Fruit fly (Drosophila melanogaster): ENCODE measurements around the gene FoxK.

DNA sequence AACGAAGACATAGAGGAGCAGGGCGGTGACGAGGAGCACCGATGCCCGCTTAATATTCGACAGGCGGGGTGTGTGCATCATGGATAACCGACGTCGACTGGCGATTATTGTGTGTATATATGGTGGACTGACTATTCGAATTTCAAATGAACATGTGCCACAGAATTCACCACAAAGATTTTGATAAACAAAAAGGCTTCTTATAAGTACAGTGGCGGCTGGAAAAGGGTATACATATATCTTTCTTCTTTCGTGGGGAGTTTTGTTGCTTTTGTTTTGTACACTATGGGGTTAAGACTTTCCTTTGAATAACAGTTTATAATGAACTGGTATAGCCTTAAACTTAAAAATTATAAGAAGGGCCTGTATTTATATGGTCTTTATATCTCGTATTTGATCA lies 50.8 kb downstream of the FoxK start, which contains the start of gene CG6310:
- no peak for TF ChIP-seq CG17806 (tag; optimal IDR thresholded peaks at IDR 0.05)
- TF ChIP-seq CG13204 (GFP tag; optimal IDR thresholded peaks at IDR 0.05): no peak
- no peak for TF ChIP-seq fd96Ca (GFP tag; IDR thresholded peaks at IDR 0.05)
- no peak for TF ChIP-seq rn (GFP tag; IDR thresholded peaks at IDR 0.05)
- TF ChIP-seq CG8301 (tag; optimal IDR thresholded peaks at IDR 0.05): no peak
- no peak for TF ChIP-seq CG34367 (tag; optimal IDR thresholded peaks at IDR 0.05)
- TF ChIP-seq EcR (GFP tag; optimal IDR thresholded peaks at IDR 0.05): no peak
- TF ChIP-seq Pif1B (GFP tag; optimal IDR thresholded peaks at IDR 0.05): no peak

All from whole organism, pupa.